Fruit fly (Drosophila melanogaster) whole organism, embryonic: ENCODE results near the gene RhoGAP100F.

ENCODE experiments used
- CG10321 ChIP-seq: fragments of 200-800 bp; sonication (Bioruptor generic); IDR thresholded peaks from 2 replicates; pipeline ENCODE4 v1.3.6; 2022; ENCODE audit warnings: missing biosample characterization, missing genetic modification characterization
- CG10366 ChIP-seq: fragments of 200-800 bp; sonication (Bioruptor generic); IDR thresholded peaks from 2 replicates; pipeline ENCODE4 v1.3.6; 2022; ENCODE audit warnings: missing biosample characterization, missing genetic modification characterization
- CG10431 ChIP-seq: fragments of 200-800 bp; sonication (Bioruptor generic); optimal IDR thresholded peaks from 3 replicates; lab custom pipeline; 2018; ENCODE audit warnings: missing biosample characterization, mild to moderate bottlenecking, missing genetic modification characterization
- CG11398 ChIP-seq: fragments of 200-800 bp; sonication (Bioruptor generic); optimal IDR thresholded peaks from 2 replicates; lab custom pipeline; 2016; ENCODE audit warnings: missing biosample characterization, missing genetic modification characterization
- CG11456 ChIP-seq: fragments of 200-800 bp; sonication (Bioruptor generic); IDR thresholded peaks from 3 replicates; pipeline ENCODE4 v1.3.6; 2022; ENCODE audit warnings: missing biosample characterization, missing genetic modification characterization
- CG12299 ChIP-seq: fragments of 200-800 bp; sonication (Bioruptor generic); optimal IDR thresholded peaks from 2 replicates; lab custom pipeline; 2018; ENCODE audit warnings: missing biosample characterization, mild to moderate bottlenecking, missing genetic modification characterization
- CG13775 ChIP-seq: fragments of 200-800 bp; sonication (Bioruptor generic); optimal IDR thresholded peaks from 3 replicates; lab custom pipeline; 2017; ENCODE audit warnings: missing biosample characterization, mild to moderate bottlenecking, missing genetic modification characterization
- CG14050 ChIP-seq: fragments of 200-800 bp; sonication (Bioruptor generic); IDR thresholded peaks from 3 replicates; pipeline ENCODE4 v1.3.6; 2022; ENCODE audit warnings: missing biosample characterization, missing genetic modification characterization
- CG14965 ChIP-seq: fragments of 200-800 bp; sonication (Bioruptor generic); optimal IDR thresholded peaks from 2 replicates; lab custom pipeline; 2016; ENCODE audit warnings: missing biosample characterization, missing genetic modification characterization, borderline replicate concordance
- CG16813 ChIP-seq: fragments of 200-800 bp; sonication (Bioruptor generic); IDR thresholded peaks from 3 replicates; pipeline ENCODE4 v1.3.6; 2022; ENCODE audit warnings: missing biosample characterization, missing genetic modification characterization; ENCODE audit not compliant: partially characterized antibody
- CG17361 ChIP-seq: fragments of 200-800 bp; sonication (Bioruptor generic); IDR thresholded peaks from 3 replicates; pipeline ENCODE4 v1.3.6; 2022; ENCODE audit warnings: missing biosample characterization, missing genetic modification characterization
- CG18619 ChIP-seq: fragments of 200-800 bp; sonication (Bioruptor generic); optimal IDR thresholded peaks from 3 replicates; lab custom pipeline; 2017; ENCODE audit warnings: missing biosample characterization, mild to moderate bottlenecking, missing genetic modification characterization
- CG18764 ChIP-seq: fragments of 200-800 bp; sonication (Bioruptor generic); optimal IDR thresholded peaks from 3 replicates; lab custom pipeline; 2016; ENCODE audit warnings: missing biosample characterization, missing genetic modification characterization
- CG2120 ChIP-seq: fragments of 200-800 bp; sonication (Bioruptor generic); optimal IDR thresholded peaks from 3 replicates; lab custom pipeline; 2016; ENCODE audit warnings: missing biosample characterization, missing genetic modification characterization
- CG30431 ChIP-seq: fragments of 200-800 bp; sonication (Bioruptor generic); optimal IDR thresholded peaks from 2 replicates; lab custom pipeline; 2017; ENCODE audit warnings: missing biosample characterization, missing genetic modification characterization
- CG43689 ChIP-seq: fragments of 200-800 bp; sonication (Bioruptor generic); IDR thresholded peaks from 2 replicates; pipeline ENCODE4 v1.3.6; 2022; ENCODE audit warnings: missing biosample characterization, missing genetic modification characterization
- CG4404 ChIP-seq: fragments of 200-800 bp; sonication (Bioruptor generic); IDR thresholded peaks from 2 replicates; pipeline ENCODE4 v1.3.6; 2022; ENCODE audit warnings: missing biosample characterization, missing genetic modification characterization
- CG7963 ChIP-seq: fragments of 200-800 bp; sonication (Bioruptor generic); IDR thresholded peaks from 3 replicates; pipeline ENCODE4 v1.3.6; 2022; ENCODE audit warnings: missing biosample characterization, missing genetic modification characterization; ENCODE audit not compliant: partially characterized antibody
- CG9215 ChIP-seq: fragments of 200-800 bp; sonication (Bioruptor generic); IDR thresholded peaks from 2 replicates; pipeline ENCODE4 v1.3.6; 2022; ENCODE audit warnings: missing biosample characterization, missing genetic modification characterization
- Doc3 ChIP-seq: fragments of 200-800 bp; sonication (Bioruptor generic); IDR thresholded peaks from 3 replicates; pipeline ENCODE4 v1.3.6; 2022; ENCODE audit warnings: missing biosample characterization, missing genetic modification characterization; ENCODE audit not compliant: partially characterized antibody
- E2f1 ChIP-seq: fragments of 200-800 bp; sonication (Bioruptor generic); IDR thresholded peaks from 2 replicates; pipeline ENCODE4 v1.3.6; 2022; ENCODE audit warnings: missing biosample characterization, missing genetic modification characterization
- Elba2 ChIP-seq: fragments of 200-800 bp; sonication (Bioruptor generic); optimal IDR thresholded peaks from 3 replicates; lab custom pipeline; 2016; ENCODE audit warnings: missing biosample characterization, missing genetic modification characterization
- GATAe ChIP-seq: fragments of 200-800 bp; sonication (Bioruptor generic); conservative IDR thresholded peaks from 2 replicates; pipeline ENCODE4 v1.3.6; 2022; ENCODE audit warnings: missing biosample characterization, missing genetic modification characterization
- Gsc ChIP-seq: fragments of 200-800 bp; sonication (Bioruptor generic); IDR thresholded peaks from 2 replicates; pipeline ENCODE4 v1.3.6; 2022; ENCODE audit warnings: missing biosample characterization, missing genetic modification characterization
- Hey ChIP-seq: fragments of 200-800 bp; sonication (Bioruptor generic); optimal IDR thresholded peaks from 3 replicates; lab custom pipeline; 2018; ENCODE audit warnings: missing biosample characterization, mild to moderate bottlenecking, missing genetic modification characterization
- Hsf ChIP-seq: fragments of 200-800 bp; sonication (Bioruptor generic); optimal IDR thresholded peaks from 3 replicates; lab custom pipeline; 2016; ENCODE audit warnings: missing biosample characterization, missing genetic modification characterization
- Lhr ChIP-seq: fragments of 200-800 bp; sonication (Bioruptor generic); optimal IDR thresholded peaks from 3 replicates; lab custom pipeline; 2017; ENCODE audit warnings: mild to moderate bottlenecking, missing biosample characterization, missing genetic modification reagents, missing genetic modification characterization
- Med ChIP-seq: fragments of 200-800 bp; sonication (Bioruptor generic); peaks from one replicate; lab custom pipeline; 2016; ENCODE audit warnings: missing biosample characterization, missing genetic modification characterization, mild to moderate bottlenecking, inconsistent platforms, moderate library complexity
- Ravus ChIP-seq: fragments of 200-800 bp; sonication (Bioruptor generic); IDR thresholded peaks from 2 replicates; pipeline ENCODE4 v1.3.6; 2022; ENCODE audit warnings: missing biosample characterization, missing genetic modification characterization
- Scr ChIP-seq: fragments of 200-800 bp; sonication (Bioruptor generic); IDR thresholded peaks from 2 replicates; pipeline ENCODE4 v1.3.6; 2022; ENCODE audit warnings: missing biosample characterization, missing genetic modification characterization; ENCODE audit not compliant: partially characterized antibody
- al ChIP-seq: fragments of 200-800 bp; sonication (Bioruptor generic); IDR thresholded peaks from 2 replicates; pipeline ENCODE4 v1.3.6; 2022; ENCODE audit warnings: missing biosample characterization, missing genetic modification characterization
- cad ChIP-seq: fragments of >200 bp; optimal IDR thresholded peaks from 2 replicates; lab custom pipeline; 2017; ENCODE audit warnings: missing biosample characterization, missing genetic modification characterization
- dati ChIP-seq: fragments of 200-800 bp; sonication (Bioruptor generic); IDR thresholded peaks from 2 replicates; pipeline ENCODE4 v1.3.6; 2022; ENCODE audit warnings: missing biosample characterization, missing genetic modification characterization
- dimm ChIP-seq: fragments of 200-800 bp; sonication (Bioruptor generic); IDR thresholded peaks from 2 replicates; pipeline ENCODE4 v1.3.6; 2022; ENCODE audit warnings: missing biosample characterization, missing genetic modification characterization
- dm ChIP-seq: fragments of 200-800 bp; sonication (Bioruptor generic); optimal IDR thresholded peaks from 3 replicates; lab custom pipeline; 2016; ENCODE audit warnings: missing biosample characterization, missing genetic modification characterization
- dmrt99B ChIP-seq: fragments of 200-800 bp; sonication (Bioruptor generic); optimal IDR thresholded peaks from 2 replicates; lab custom pipeline; 2018; ENCODE audit warnings: missing biosample characterization, mild to moderate bottlenecking, missing genetic modification characterization, moderate library complexity
- fru ChIP-seq: fragments of >200 bp; optimal IDR thresholded peaks from 2 replicates; lab custom pipeline; 2017
- gsb-n ChIP-seq: fragments of 200-800 bp; sonication (Bioruptor generic); optimal IDR thresholded peaks from 3 replicates; lab custom pipeline; 2018; ENCODE audit warnings: missing biosample characterization, mild to moderate bottlenecking, missing genetic modification characterization
- knrl ChIP-seq: fragments of 200-800 bp; sonication (Bioruptor generic); IDR thresholded peaks from 3 replicates; pipeline ENCODE4 v1.3.6; 2022; ENCODE audit warnings: missing biosample characterization, missing genetic modification characterization; ENCODE audit not compliant: partially characterized antibody
- lab ChIP-seq: fragments of 200-800 bp; sonication (Bioruptor generic); optimal IDR thresholded peaks from 3 replicates; lab custom pipeline; 2017; ENCODE audit warnings: missing biosample characterization, missing genetic modification characterization, mild to moderate bottlenecking, moderate library complexity, missing genetic modification reagents
- mirr ChIP-seq: fragments of 200-800 bp; sonication (Bioruptor generic); optimal IDR thresholded peaks from 3 replicates; lab custom pipeline; 2018; ENCODE audit warnings: missing biosample characterization, mild to moderate bottlenecking, missing genetic modification characterization
- onecut ChIP-seq: fragments of 200-800 bp; sonication (Bioruptor generic); IDR thresholded peaks from 2 replicates; pipeline ENCODE4 v1.3.6; 2022; ENCODE audit warnings: missing biosample characterization, missing genetic modification characterization
- pb ChIP-seq: fragments of 200-800 bp; sonication (Bioruptor generic); optimal IDR thresholded peaks from 3 replicates; lab custom pipeline; 2016; ENCODE audit warnings: missing biosample characterization, missing genetic modification characterization
- salm ChIP-seq: fragments of 200-800 bp; sonication (Bioruptor generic); optimal IDR thresholded peaks from 2 replicates; lab custom pipeline; 2018; ENCODE audit warnings: missing biosample characterization, mild to moderate bottlenecking, missing genetic modification characterization
- slou ChIP-seq: fragments of 200-800 bp; sonication (Bioruptor generic); optimal IDR thresholded peaks from 3 replicates; lab custom pipeline; 2016; ENCODE audit warnings: missing biosample characterization, missing genetic modification characterization
- sr ChIP-seq: fragments of 200-800 bp; sonication (Bioruptor generic); IDR thresholded peaks from 3 replicates; pipeline ENCODE4 v1.3.6; 2022; ENCODE audit warnings: missing biosample characterization, missing genetic modification characterization
- stwl ChIP-seq: fragments of 200-800 bp; sonication (Bioruptor generic); optimal IDR thresholded peaks from 3 replicates; lab custom pipeline; 2018; ENCODE audit warnings: missing biosample characterization, mild to moderate bottlenecking, missing genetic modification characterization, moderate library complexity
- sug ChIP-seq: fragments of 200-800 bp; optimal IDR thresholded peaks from 2 replicates; lab custom pipeline; 2019; ENCODE audit warnings: missing biosample characterization, mild to moderate bottlenecking, missing genetic modification characterization, moderate library complexity
- tup ChIP-seq: fragments of 200-800 bp; sonication (Bioruptor generic); optimal IDR thresholded peaks from 2 replicates; lab custom pipeline; 2016; ENCODE audit warnings: missing biosample characterization, mild to moderate bottlenecking, missing genetic modification characterization, moderate library complexity

RhoGAP100F gene

DNA sequence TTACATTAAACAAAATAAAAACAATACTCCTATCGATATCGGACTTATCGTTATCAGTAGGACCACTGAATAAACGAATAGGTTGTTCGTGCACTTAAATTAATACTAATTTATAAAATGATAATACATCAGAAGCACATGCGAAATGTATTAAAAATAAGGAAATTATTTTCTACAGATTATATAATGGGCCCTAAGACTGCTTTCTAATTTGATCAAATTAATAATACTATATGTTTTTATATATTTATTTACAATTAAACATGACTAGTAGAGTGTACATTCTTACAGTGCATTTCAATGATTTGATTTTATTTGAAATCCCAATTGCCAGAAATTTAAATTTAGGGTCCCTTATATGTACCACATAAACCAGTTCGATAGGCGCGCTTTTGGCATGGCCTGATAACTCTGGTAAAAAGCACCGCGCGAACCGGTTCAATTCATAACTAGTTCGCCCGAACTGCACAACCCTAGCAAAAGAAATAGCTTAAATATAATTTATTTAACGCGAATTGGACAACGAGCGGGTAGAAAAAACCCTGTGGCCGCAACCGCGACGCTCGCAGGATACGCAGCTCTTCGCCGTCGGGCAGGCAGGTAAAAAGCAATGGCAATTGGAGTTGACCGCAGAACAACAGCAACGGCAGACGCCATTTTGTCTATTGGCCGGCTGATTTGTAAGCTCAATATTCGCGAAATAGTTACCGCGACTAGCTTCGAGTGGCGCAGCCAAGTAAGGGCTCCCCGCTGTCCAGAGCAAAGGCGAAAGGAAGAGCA, 35.6 kb upstream of the RhoGAP100F start, which contains the start of the genes CG2126 and faf:
Gene CG2126 (minus strand): TSS at position 70 of the 780 bp plus-strand sequence.
Gene faf (plus strand): TSS at position 438 of the 780 bp plus-strand sequence.
- TF ChIP-seq CG12299 (tag; lab: Kevin White, UChicago) (peak; percentile 70), GATAe (0 out of 2 replicates have a peak, but pooled peaks have one; percentile 16), cad (GFP tag; lab: Kevin White, UChicago) (no peak), CG4404 (GFP tag; lab: Robert Waterston, UW) (peak; percentile 42), Hey (no peak), Gsc (GFP tag; lab: Robert Waterston, UW) (no peak), E2f1 (GFP tag; lab: Robert Waterston, UW) (peak; percentile 66), dmrt99B (peak; percentile 81), CG13775 (GFP tag; lab: Kevin White, UChicago) (peak; percentile 79), CG14050 (peak; percentile 56; the same call in 2 of the 3 replicates), CG16813 (GFP tag; lab: Robert Waterston, UW) (peak; percentile 46; the same call in 1 of the 3 replicates), knrl (GFP tag; lab: Robert Waterston, UW) (peak; percentile 43; the same call in 2 of the 3 replicates), CG11456 (GFP tag; lab: Robert Waterston, UW) (peak; percentile 84), CG18764 (GFP tag; lab: Kevin White, UChicago) (peak; percentile 73), CG43689 (GFP tag; lab: Robert Waterston, UW) (no peak), dati (GFP tag; lab: Robert Waterston, UW) (no peak), CG17361 (GFP tag; lab: Robert Waterston, UW) (peak; percentile 91), slou (GFP tag; lab: Kevin White, UChicago) (peak; percentile 16), CG10321 (no peak), dimm (GFP tag; lab: Robert Waterston, UW) (peak; percentile 49; the same call in 1 of the 2 replicates), Med (GFP tag; lab: Kevin White, UChicago) (peak; percentile 90), gsb-n (peak; percentile 67), Ravus (GFP tag; lab: Robert Waterston, UW) (peak; percentile 5; the same call in 1 of the 2 replicates), tup (GFP tag; lab: Kevin White, UChicago) (no peak), Doc3 (GFP tag; lab: Robert Waterston, UW) (0 out of 3 replicates have a peak, but pooled peaks have one; percentile 45), al (GFP tag; lab: Robert Waterston, UW) (peak; percentile 70), lab (GFP tag; lab: Kevin White, UChicago) (no peak), Lhr (GFP tag; lab: Kevin White, UChicago) (peak; percentile 38), Hsf (GFP tag; lab: Kevin White, UChicago) (peak; percentile 58), pb (GFP tag; lab: Kevin White, UChicago) (no peak), onecut (peak; percentile 64), CG10366 (peak; percentile 69), Elba2 (GFP tag; lab: Kevin White, UChicago) (peak; percentile 65), stwl (tag; lab: Kevin White, UChicago) (peak; percentile 40), CG9215 (GFP tag; lab: Robert Waterston, UW) (peak; percentile 63), CG11398 (no peak), CG10431 (peak; percentile 44), salm (tag; lab: Kevin White, UChicago) (peak; percentile 29), CG7963 (no peak), CG14965 (GFP tag; lab: Kevin White, UChicago) (no peak), fru (lab: Kevin White, UChicago) (no peak), sug (tag; lab: Kevin White, UChicago) (peak; percentile 74), mirr (GFP tag; lab: Kevin White, UChicago) (peak; percentile 47), CG2120 (GFP tag; lab: Kevin White, UChicago) (peak; percentile 77), Scr (peak; percentile 59), dm (peak; percentile 11), CG18619 (GFP tag; lab: Kevin White, UChicago) (peak; percentile 59), CG30431 (peak; percentile 25), sr (0 out of 3 replicates have a peak, but pooled peaks have one; percentile 29)
